Worm (Caenorhabditis elegans): Measurements from ENCODE around the gene Y44A6D.1.

- TF ChIP-seq unc-39 (tag; optimal IDR thresholded peaks at IDR 0.05), result no peak
- no peak for TF ChIP-seq elt-1 (tag; optimal IDR thresholded peaks at IDR 0.05; ENCODE audit: borderline replicate concordance, insufficient read depth)
- no peak for TF ChIP-seq nhr-28 (tag; optimal IDR thresholded peaks at IDR 0.05)
- TF ChIP-seq snpc-4 (tag; optimal IDR thresholded peaks at IDR 0.05), result no peak
- TF ChIP-seq lsy-2 (tag; optimal IDR thresholded peaks at IDR 0.05), result no peak
These were observed 18.1 kb downstream of the Y44A6D.1 start for ce11 chrV:20771702-20772101.

Data from whole organism, mixed stage, embryonic.